Worm (Caenorhabditis elegans): ENCODE data around the gene aqp-6.

DNA sequence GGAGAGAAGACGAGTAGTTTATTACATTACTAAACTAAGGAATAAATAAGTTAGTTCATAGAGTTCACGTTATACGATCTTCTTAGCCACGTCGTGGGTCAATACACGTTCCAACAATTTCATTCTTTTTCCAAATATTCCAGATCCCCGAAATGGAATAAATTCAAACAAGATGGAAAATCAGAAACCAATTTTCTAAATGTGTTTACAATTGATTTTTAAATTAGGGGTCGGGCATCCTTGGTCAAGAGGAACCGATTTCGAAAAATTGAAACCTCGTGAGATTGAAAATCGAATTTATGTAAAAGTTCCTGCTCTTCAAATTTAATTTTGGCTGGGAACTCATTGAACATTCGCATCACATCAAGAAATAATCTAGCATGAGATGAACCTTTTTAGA is 36.5 kb downstream of the aqp-6 start:
- TF ChIP-seq ama-1 (optimal IDR thresholded peaks at IDR 0.05), result no peak
- TF ChIP-seq tbx-11 (GFP tag; IDR thresholded peaks at IDR 0.05), result no peak
- no peak for TF ChIP-seq tra-4 (tag; optimal IDR thresholded peaks at IDR 0.05)
- no peak for TF ChIP-seq flt-1 (GFP tag; IDR thresholded peaks at IDR 0.05)
- TF ChIP-seq scrt-1 (GFP tag; IDR thresholded peaks at IDR 0.05), result no peak
- no peak for TF ChIP-seq B0310.2 (tag; optimal IDR thresholded peaks at IDR 0.05)
- TF ChIP-seq ceh-13 (GFP tag; optimal IDR thresholded peaks at IDR 0.05), result no peak
- no peak for TF ChIP-seq aly-1 (tag; optimal IDR thresholded peaks at IDR 0.05)
- no peak for TF ChIP-seq hmg-4 (GFP tag; optimal IDR thresholded peaks at IDR 0.05)
- TF ChIP-seq ceh-36 (tag; optimal IDR thresholded peaks at IDR 0.05), result no peak
- TF ChIP-seq hmbx-1 (tag; optimal IDR thresholded peaks at IDR 0.05), result no peak
- no peak for TF ChIP-seq sea-1 (GFP tag; conservative IDR thresholded peaks at IDR 0.05)

Data from whole organism, early embryonic.